Fruit fly (Drosophila melanogaster): Measurements from ENCODE around the gene CG31373.

DNA sequence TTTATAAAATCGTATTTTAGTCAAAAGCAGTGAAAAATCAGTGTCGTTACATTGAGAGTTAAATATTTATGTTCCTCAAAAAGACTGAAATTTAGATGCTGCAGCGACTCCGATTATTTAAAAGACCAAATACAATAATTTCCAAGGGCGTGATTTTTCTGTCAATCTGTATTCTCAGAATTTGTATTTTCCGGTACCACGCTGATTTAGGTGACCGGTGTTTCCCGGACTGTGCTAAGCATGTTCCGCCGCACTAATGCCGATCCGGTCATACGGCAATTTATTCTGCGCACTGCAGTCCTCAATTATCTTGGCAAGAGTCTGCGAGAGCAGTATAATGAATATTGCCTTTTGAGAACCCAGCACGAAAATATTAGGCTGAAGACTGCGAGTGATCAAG, 2.4 kb downstream of the CG31373 start, which contains the start of the genes CG31467 and CG14684:
- TF ChIP-seq lilli (GFP tag; optimal IDR thresholded peaks at IDR 0.05) (no peak), CG7786 (GFP tag; optimal IDR thresholded peaks at IDR 0.05) (no peak), Sox102F (GFP tag; optimal IDR thresholded peaks at IDR 0.05) (no peak), dmrt11E (tag; optimal IDR thresholded peaks at IDR 0.05) (no peak), CG5953 (GFP tag; IDR thresholded peaks at IDR 0.05) (no peak)

Data from whole organism, embryonic.